Fruit fly (Drosophila melanogaster): ENCODE data around the gene Qtzl.

The Qtzl gene

dm6 chr2L:12006397-12007330 lies 11.1 kb downstream of the Qtzl start (continued):
- TF ChIP-seq Lpt (GFP tag; optimal IDR thresholded peaks at IDR 0.05) (no peak), lilli (GFP tag; optimal IDR thresholded peaks at IDR 0.05) (peak; percentile 83), CG7786 (GFP tag; optimal IDR thresholded peaks at IDR 0.05) (peak; percentile 75), Scr (GFP tag; IDR thresholded peaks at IDR 0.05; ENCODE audit: partially characterized antibody) (no peak), Sox100B (GFP tag; optimal IDR thresholded peaks at IDR 0.05) (peak; percentile 99), chinmo (GFP tag; IDR thresholded peaks at IDR 0.05; ENCODE audit: partially characterized antibody) (no peak), Tbp (GFP tag; optimal IDR thresholded peaks at IDR 0.05) (no peak), CG3995 (GFP tag; optimal IDR thresholded peaks at IDR 0.05) (peak; percentile 45), aop (GFP tag; IDR thresholded peaks at IDR 0.05) (no peak), CG13775 (GFP tag; optimal IDR thresholded peaks at IDR 0.05) (peak; percentile 96), CG4282 (GFP tag; optimal IDR thresholded peaks at IDR 0.05) (no peak), ftz-f1 (GFP tag; optimal IDR thresholded peaks at IDR 0.05) (peak; percentile 100), CG3281 (GFP tag; optimal IDR thresholded peaks at IDR 0.05) (peak; percentile 96), sens (GFP tag) (peak; percentile 92), run (tag; optimal IDR thresholded peaks at IDR 0.05) (peak; percentile 88), CG10959 (GFP tag; IDR thresholded peaks at IDR 0.05) (no peak), Dip3 (GFP tag; optimal IDR thresholded peaks at IDR 0.05) (peak; percentile 19), org-1 (GFP tag; optimal IDR thresholded peaks at IDR 0.05) (peak; percentile 93), Mad (GFP tag; optimal IDR thresholded peaks at IDR 0.05) (peak; percentile 59), Antp (GFP tag; optimal IDR thresholded peaks at IDR 0.05) (peak; percentile 65), Hand (GFP tag; optimal IDR thresholded peaks at IDR 0.05) (peak; percentile 94), Nf-YB (GFP tag; optimal IDR thresholded peaks at IDR 0.05) (peak; percentile 88), CG9215 (GFP tag; IDR thresholded peaks at IDR 0.05) (no peak), pzg (GFP tag; optimal IDR thresholded peaks at IDR 0.05) (no peak), gsb (GFP tag; IDR thresholded peaks at IDR 0.05) (no peak), Dfd (GFP tag; optimal IDR thresholded peaks at IDR 0.05) (no peak), PHDP (tag; optimal IDR thresholded peaks at IDR 0.05) (peak; percentile 94), eve (GFP tag; optimal IDR thresholded peaks at IDR 0.05) (no peak), her (GFP tag; optimal IDR thresholded peaks at IDR 0.05) (peak; percentile 30), MTF-1 (GFP tag; optimal IDR thresholded peaks at IDR 0.05; ENCODE audit: borderline replicate concordance) (peak; percentile 55), CG2116 (GFP tag; optimal IDR thresholded peaks at IDR 0.05) (peak; percentile 72), CG6272 (GFP tag; IDR thresholded peaks at IDR 0.05) (peak; percentile 74), tio (GFP tag; optimal IDR thresholded peaks at IDR 0.05) (peak; percentile 96), Trl (optimal IDR thresholded peaks at IDR 0.05) (no peak), Trl (GFP tag; optimal IDR thresholded peaks at IDR 0.05) (peak; percentile 59), Six4 (GFP tag; optimal IDR thresholded peaks at IDR 0.05) (peak; percentile 91), C15 (GFP tag; IDR thresholded peaks at IDR 0.05) (no peak), Dip2 (GFP tag; IDR thresholded peaks at IDR 0.05) (no peak), exex (tag; optimal IDR thresholded peaks at IDR 0.05) (peak; percentile 75), Lhr (GFP tag; optimal IDR thresholded peaks at IDR 0.05) (no peak), CG9797 (GFP tag; optimal IDR thresholded peaks at IDR 0.05) (peak; percentile 20), bab2 (GFP tag; optimal IDR thresholded peaks at IDR 0.05) (peak; percentile 53), Oaz (GFP tag; IDR thresholded peaks at IDR 0.05) (no peak), mam (GFP tag; optimal IDR thresholded peaks at IDR 0.05) (peak; percentile 69), onecut (GFP tag; IDR thresholded peaks at IDR 0.05) (peak; percentile 71), kni (GFP tag; optimal IDR thresholded peaks at IDR 0.05) (no peak), Stat92E (GFP tag; optimal IDR thresholded peaks at IDR 0.05) (peak in 1 of 3 experiments; percentile 73), oc (tag; optimal IDR thresholded peaks at IDR 0.05) (peak; percentile 69), CG7839 (tag; optimal IDR thresholded peaks at IDR 0.05) (peak; percentile 98), sqz (GFP tag; optimal IDR thresholded peaks at IDR 0.05) (peak; percentile 81)

Measured in whole organism, embryonic.